Worm (Caenorhabditis elegans) whole organism, midembryonic: ENCODE data around the gene srbc-31.

ENCODE experiments used
- T22C8.4 ChIP-seq: fragments of 200-800 bp; sonication (Bioruptor generic); IDR thresholded peaks from 2 replicates; pipeline ENCODE4 v1.3.6; 2022; ENCODE audit warnings: missing genetic modification characterization, missing compliant biosample characterization
- cog-1 ChIP-seq: sonication (generic microtip); optimal IDR thresholded peaks from 2 replicates; lab custom pipeline; 2016; ENCODE audit warnings: missing genetic modification characterization, missing compliant biosample characterization
- flt-1 ChIP-seq: fragments of 200-800 bp; sonication (Bioruptor generic); IDR thresholded peaks from 2 replicates; pipeline ENCODE4 v1.3.6; 2022; ENCODE audit warnings: missing genetic modification characterization, missing compliant biosample characterization
- klf-2 ChIP-seq: fragments of 200-800 bp; sonication (Bioruptor generic); conservative IDR thresholded peaks from 2 replicates; pipeline ENCODE4 v1.3.6; 2022; ENCODE audit warnings: missing genetic modification reagents, missing genetic modification characterization, missing compliant biosample characterization
- med-1 ChIP-seq: sonication (generic microtip); optimal IDR thresholded peaks from 2 replicates; lab custom pipeline; 2017; ENCODE audit warnings: missing genetic modification characterization, mild to moderate bottlenecking, missing compliant biosample characterization, antibody characterized with exemption, missing genetic modification reagents; ENCODE audit not compliant: insufficient read depth
- ref-1 ChIP-seq: fragments of 200-800 bp; sonication (Bioruptor generic); conservative IDR thresholded peaks from 2 replicates; pipeline ENCODE4 v1.3.6; 2022; ENCODE audit warnings: missing genetic modification reagents, missing genetic modification characterization, missing compliant biosample characterization
- tab-1 ChIP-seq: fragments of 200-800 bp; sonication (Bioruptor generic); IDR thresholded peaks from 2 replicates; pipeline ENCODE4 v1.3.6; 2022; ENCODE audit warnings: missing genetic modification characterization, missing compliant biosample characterization
- ztf-23 ChIP-seq: fragments of 200-800 bp; sonication (Bioruptor generic); IDR thresholded peaks from 2 replicates; pipeline ENCODE4 v1.3.6; 2022; ENCODE audit warnings: missing genetic modification reagents, missing genetic modification characterization, missing compliant biosample characterization
- ztf-29 ChIP-seq: fragments of 200-800 bp; sonication (Bioruptor generic); IDR thresholded peaks from 2 replicates; pipeline ENCODE4 v1.3.6; 2022; ENCODE audit warnings: missing genetic modification reagents, missing genetic modification characterization, missing compliant biosample characterization

DNA sequence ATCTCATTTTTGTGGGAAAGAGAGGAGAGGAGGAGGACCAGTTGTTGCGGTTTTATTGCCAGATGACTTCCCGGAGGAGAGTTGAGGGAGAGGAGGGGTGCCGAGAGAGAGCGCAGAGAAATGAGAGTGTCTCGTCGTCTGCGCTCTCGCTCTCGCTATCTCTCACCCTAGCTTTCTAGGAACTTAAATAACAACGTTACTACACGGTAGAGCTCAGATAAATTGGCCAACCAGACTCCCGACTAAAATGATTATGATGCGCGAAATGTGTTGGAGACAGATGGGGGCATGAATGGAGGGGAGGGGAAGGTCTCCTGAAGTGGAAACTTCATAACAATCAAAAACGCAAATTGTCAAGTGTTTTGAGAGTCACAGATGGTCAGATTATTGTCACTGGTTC lies 22.8 kb downstream of the srbc-31 start:
- TF ChIP-seq flt-1 (GFP tag; lab: Robert Waterston, UW) (no peak), T22C8.4 (no peak), tab-1 (GFP tag; lab: Robert Waterston, UW) (no peak), cog-1 (tag; lab: Kevin White, UChicago) (no peak), ztf-29 (GFP tag; lab: Robert Waterston, UW) (no peak), klf-2 (no peak), ztf-23 (GFP tag; lab: Robert Waterston, UW) (no peak), ref-1 (no peak), med-1 (no peak)
